Fruit fly (Drosophila melanogaster): ENCODE measurements around the gene CG5149.

The CG5149 gene

dm6 chr2L:7339392-7340014 lies 48.5 kb downstream of the CG5149 start:
- TF ChIP-seq CTCF (optimal IDR thresholded peaks at IDR 0.05) (no peak), CG8478 (optimal IDR thresholded peaks at IDR 0.05) (no peak)

All from S2 (cell line).